Fruit fly (Drosophila melanogaster): Measurements from ENCODE around the gene emc.

Gene emc

DNA sequence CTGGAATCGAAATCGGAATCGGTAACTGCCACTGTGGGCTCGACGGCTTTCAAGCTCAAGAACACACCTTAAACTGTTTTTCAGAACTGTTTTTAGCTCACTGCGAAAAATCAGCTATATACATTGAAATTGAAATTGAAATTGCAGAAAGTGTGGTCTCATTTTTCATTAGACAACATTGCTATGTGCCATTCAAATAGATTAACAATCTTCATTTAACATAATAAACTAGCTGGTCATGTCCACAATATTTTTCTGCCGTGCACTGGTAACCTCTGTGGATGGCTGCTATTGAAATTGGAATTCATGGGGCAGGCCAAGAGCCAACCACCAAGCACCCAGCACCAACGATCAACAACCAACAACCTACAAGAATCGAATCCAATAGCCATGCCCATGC is 13.3 kb upstream of the emc start (continued):
- TF ChIP-seq YL-1 (GFP tag; optimal IDR thresholded peaks at IDR 0.05) = no peak
- no peak for TF ChIP-seq dpn (GFP tag; optimal IDR thresholded peaks at IDR 0.05)
- peak; percentile 3 for TF ChIP-seq fd64A (GFP tag; optimal IDR thresholded peaks at IDR 0.05)
- TF ChIP-seq Sry-β (GFP tag; optimal IDR thresholded peaks at IDR 0.05) = no peak
- no peak for TF ChIP-seq Rfx (GFP tag; IDR thresholded peaks at IDR 0.05)
- no peak for TF ChIP-seq Sox100B (GFP tag; optimal IDR thresholded peaks at IDR 0.05)
- TF ChIP-seq CG8478 (optimal IDR thresholded peaks at IDR 0.05) = no peak
- TF ChIP-seq CG11456 (GFP tag; IDR thresholded peaks at IDR 0.05) = no peak
- TF ChIP-seq Usf (GFP tag; optimal IDR thresholded peaks at IDR 0.05) = no peak
- peak; percentile 57; the same call in 1 of the 2 replicates for TF ChIP-seq ara (GFP tag; IDR thresholded peaks at IDR 0.05)
- TF ChIP-seq CG16815 (GFP tag; optimal IDR thresholded peaks at IDR 0.05) = no peak
- TF ChIP-seq B-H1 (GFP tag; IDR thresholded peaks at IDR 0.05) = no peak
- no peak for TF ChIP-seq wdn (GFP tag; IDR thresholded peaks at IDR 0.05)
- no peak for TF ChIP-seq cad (GFP tag; optimal IDR thresholded peaks at IDR 0.05)
- TF ChIP-seq CG6689 (GFP tag; IDR thresholded peaks at IDR 0.05) = peak; percentile 28; the same call in 1 of the 2 replicates
- no peak for TF ChIP-seq chn (GFP tag; optimal IDR thresholded peaks at IDR 0.05)
- TF ChIP-seq CG10979 (tag; optimal IDR thresholded peaks at IDR 0.05) = peak; percentile 54
- TF ChIP-seq esg (GFP tag; conservative IDR thresholded peaks at IDR 0.05) = no peak
- TF ChIP-seq CG18262 (tag; optimal IDR thresholded peaks at IDR 0.05) = peak; percentile 53
- no peak for TF ChIP-seq Mrtf (GFP tag; IDR thresholded peaks at IDR 0.05)
- no peak for TF ChIP-seq PHDP (tag; optimal IDR thresholded peaks at IDR 0.05)
- peak; percentile 18 for TF ChIP-seq CG2202 (tag; optimal IDR thresholded peaks at IDR 0.05)
- no peak for TF ChIP-seq Ptx1 (GFP tag; IDR thresholded peaks at IDR 0.05)
- TF ChIP-seq sob (GFP tag; IDR thresholded peaks at IDR 0.05) = no peak
- TF ChIP-seq CG4404 (GFP tag; IDR thresholded peaks at IDR 0.05) = no peak
- no peak for TF ChIP-seq seq (GFP tag; IDR thresholded peaks at IDR 0.05)
- TF ChIP-seq CG7357 (GFP tag; IDR thresholded peaks at IDR 0.05) = no peak
- TF ChIP-seq Gug (GFP tag; IDR thresholded peaks at IDR 0.05) = no peak
- TF ChIP-seq nom (GFP tag; optimal IDR thresholded peaks at IDR 0.05) = peak; percentile 6
- TF ChIP-seq E2f2 (GFP tag; IDR thresholded peaks at IDR 0.05) = no peak
- TF ChIP-seq fu2 (GFP tag; optimal IDR thresholded peaks at IDR 0.05) = no peak
- 0 out of 3 replicates have a peak, but pooled peaks have one; percentile 10 for TF ChIP-seq CG11695 (GFP tag; IDR thresholded peaks at IDR 0.05)
- no peak for TF ChIP-seq Elba2 (GFP tag; optimal IDR thresholded peaks at IDR 0.05)
- no peak for TF ChIP-seq MTF-1 (GFP tag; optimal IDR thresholded peaks at IDR 0.05; ENCODE audit: borderline replicate concordance)
- no peak for TF ChIP-seq nerfin-1 (tag; optimal IDR thresholded peaks at IDR 0.05)
- no peak for TF ChIP-seq CG2199 (GFP tag; IDR thresholded peaks at IDR 0.05)
- no peak for TF ChIP-seq pros (GFP tag; optimal IDR thresholded peaks at IDR 0.05)
- TF ChIP-seq gem (tag; optimal IDR thresholded peaks at IDR 0.05) = peak; percentile 48
- no peak for TF ChIP-seq pita (GFP tag; optimal IDR thresholded peaks at IDR 0.05)
- no peak for TF ChIP-seq slbo (GFP tag; IDR thresholded peaks at IDR 0.05)
- no peak for TF ChIP-seq shn (GFP tag; optimal IDR thresholded peaks at IDR 0.05)
- no peak for TF ChIP-seq en (GFP tag; optimal IDR thresholded peaks at IDR 0.05)
- TF ChIP-seq CG6272 (GFP tag; IDR thresholded peaks at IDR 0.05) = no peak
- no peak for TF ChIP-seq Neu2 (GFP tag; optimal IDR thresholded peaks at IDR 0.05; ENCODE audit: borderline replicate concordance)
- no peak for TF ChIP-seq CG7928 (GFP tag; optimal IDR thresholded peaks at IDR 0.05)
- TF ChIP-seq p53 (GFP tag; optimal IDR thresholded peaks at IDR 0.05) = no peak
- no peak for TF ChIP-seq Ssrp (tag; optimal IDR thresholded peaks at IDR 0.05)
- peak; percentile 43; the same call in 1 of the 2 replicates for TF ChIP-seq ranshi (GFP tag; IDR thresholded peaks at IDR 0.05)
- no peak for TF ChIP-seq Dp (GFP tag; optimal IDR thresholded peaks at IDR 0.05)
- no peak for TF ChIP-seq CG7372 (GFP tag; IDR thresholded peaks at IDR 0.05)
- peak; percentile 33 for TF ChIP-seq Spps (tag; optimal IDR thresholded peaks at IDR 0.05)
- peak; percentile 53; the same call in 1 of the 2 replicates for TF ChIP-seq chm (GFP tag; IDR thresholded peaks at IDR 0.05)
- peak; percentile 17 for TF ChIP-seq Six4 (GFP tag; optimal IDR thresholded peaks at IDR 0.05)
